Worm (Caenorhabditis elegans): ENCODE results near the gene T05A7.3.
A peak's percentile ranks its signal among the peaks of the same experiment; 100 is the strongest.

- TF ChIP-seq blmp-1 (tag; optimal IDR thresholded peaks at IDR 0.05) (no peak), ztf-11 (tag; optimal IDR thresholded peaks at IDR 0.05) (no peak), drap-1 (GFP tag; optimal IDR thresholded peaks at IDR 0.05) (no peak), lin-13 (tag; optimal IDR thresholded peaks at IDR 0.05) (no peak), nhr-12 (tag; optimal IDR thresholded peaks at IDR 0.05) (no peak), elt-1 (tag; optimal IDR thresholded peaks at IDR 0.05; ENCODE audit: borderline replicate concordance, insufficient read depth) (no peak), pha-4 (tag; optimal IDR thresholded peaks at IDR 0.05) (peak; percentile 55), elt-3 (tag; optimal IDR thresholded peaks at IDR 0.05) (no peak), ces-1 (GFP tag; optimal IDR thresholded peaks at IDR 0.05) (no peak), unc-39 (tag; optimal IDR thresholded peaks at IDR 0.05) (no peak), mep-1 (tag; optimal IDR thresholded peaks at IDR 0.05) (no peak)
Observed at ce11 chrII:4648785-4649184, 26.8 kb upstream of the T05A7.3 start, which contains the start of gene lgc-27.

Data from whole organism, mixed stage, embryonic.